Fruit fly (Drosophila melanogaster) Kc167 (cell line): ENCODE results near the gene Bug22.

Experiments
- Myc ChIP-seq: fragments of >200 bp; optimal IDR thresholded peaks from 2 replicates; lab custom pipeline; 2017; ENCODE audit warnings: missing external identifiers
- Sin3A ChIP-seq: fragments of >200 bp; optimal IDR thresholded peaks from 2 replicates; lab custom pipeline; 2018; ENCODE audit warnings: missing external identifiers
- h ChIP-seq: fragments of >200 bp; optimal IDR thresholded peaks from 3 replicates; lab custom pipeline; 2018; ENCODE audit warnings: missing external identifiers
- insv ChIP-seq: fragments of >200 bp; optimal IDR thresholded peaks from 3 replicates; lab custom pipeline; 2018; ENCODE audit warnings: missing external identifiers
- psq ChIP-seq: fragments of >200 bp; optimal IDR thresholded peaks from 2 replicates; lab custom pipeline; 2017; ENCODE audit warnings: missing external identifiers
- ttk ChIP-seq: sonication (Bioruptor generic); optimal IDR thresholded peaks from 2 replicates; lab custom pipeline; 2017; ENCODE audit warnings: missing external identifiers

dm6 chr2L:10386824-10387223, 43.9 kb downstream of the Bug22 start:
- TF ChIP-seq h (no peak), Sin3A (lab: Kevin White, UChicago) (no peak), ttk (lab: Kevin White, UChicago) (no peak), Myc (no peak), insv (lab: Kevin White, UChicago) (no peak), psq (lab: Kevin White, UChicago) (no peak)
